Worm (Caenorhabditis elegans): ENCODE results near the gene F55H2.8.

Gene F55H2.8

DNA sequence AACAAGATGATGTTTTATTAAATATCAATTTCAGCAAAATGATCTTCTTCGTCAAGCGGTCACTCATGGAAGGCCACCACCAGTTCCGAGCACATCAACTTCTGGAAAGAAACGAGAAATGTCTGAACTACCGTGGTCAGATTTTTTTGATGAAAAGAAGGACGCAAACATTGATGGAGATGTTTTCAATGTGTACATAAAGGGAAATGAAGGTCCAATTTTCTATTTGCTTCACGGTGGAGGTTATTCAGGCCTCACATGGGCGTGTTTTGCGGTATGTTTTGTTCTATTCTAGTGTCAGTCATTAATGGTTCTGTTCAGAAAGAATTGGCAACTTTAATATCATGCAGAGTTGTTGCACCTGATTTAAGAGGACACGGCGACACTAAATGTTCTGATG, 47.8 kb upstream of the F55H2.8 start, which contains the start of gene B0464.6:
Gene B0464.6, minus strand, starts transcription at position 101 of the 400 bp plus-strand sequence.
- TF ChIP-seq hlh-15 (tag; optimal IDR thresholded peaks at IDR 0.05): no peak
- no peak for TF ChIP-seq lin-11 (tag; optimal IDR thresholded peaks at IDR 0.05)
- no peak for TF ChIP-seq unc-55 (GFP tag; optimal IDR thresholded peaks at IDR 0.05)
- TF ChIP-seq C08G9.2 (tag; optimal IDR thresholded peaks at IDR 0.05): no peak
- TF ChIP-seq sox-4 (tag; optimal IDR thresholded peaks at IDR 0.05): no peak
- no peak for TF ChIP-seq hlh-6 (tag; optimal IDR thresholded peaks at IDR 0.05)
- no peak for TF ChIP-seq K09A11.1 (tag; optimal IDR thresholded peaks at IDR 0.05; ENCODE audit: insufficient read depth)
- TF ChIP-seq ceh-31 (tag; optimal IDR thresholded peaks at IDR 0.05): no peak
- TF ChIP-seq unc-42 (tag; optimal IDR thresholded peaks at IDR 0.05): no peak
- no peak for TF ChIP-seq fax-1 (tag; optimal IDR thresholded peaks at IDR 0.05)
- TF ChIP-seq ceh-24 (tag; optimal IDR thresholded peaks at IDR 0.05): no peak
- no peak for TF ChIP-seq odd-2 (tag; optimal IDR thresholded peaks at IDR 0.05)
- no peak for TF ChIP-seq ceh-45 (GFP tag; IDR thresholded peaks at IDR 0.05)
- no peak for TF ChIP-seq elt-2 (tag; optimal IDR thresholded peaks at IDR 0.05)
- no peak for TF ChIP-seq ceh-14 (tag; optimal IDR thresholded peaks at IDR 0.05)
- TF ChIP-seq ztf-16 (tag; optimal IDR thresholded peaks at IDR 0.05): no peak
- no peak for TF ChIP-seq tbx-7 (tag; optimal IDR thresholded peaks at IDR 0.05)
- no peak for TF ChIP-seq K02D7.2 (tag; optimal IDR thresholded peaks at IDR 0.05)
- TF ChIP-seq nhr-11 (tag; optimal IDR thresholded peaks at IDR 0.05): no peak

DNA sequence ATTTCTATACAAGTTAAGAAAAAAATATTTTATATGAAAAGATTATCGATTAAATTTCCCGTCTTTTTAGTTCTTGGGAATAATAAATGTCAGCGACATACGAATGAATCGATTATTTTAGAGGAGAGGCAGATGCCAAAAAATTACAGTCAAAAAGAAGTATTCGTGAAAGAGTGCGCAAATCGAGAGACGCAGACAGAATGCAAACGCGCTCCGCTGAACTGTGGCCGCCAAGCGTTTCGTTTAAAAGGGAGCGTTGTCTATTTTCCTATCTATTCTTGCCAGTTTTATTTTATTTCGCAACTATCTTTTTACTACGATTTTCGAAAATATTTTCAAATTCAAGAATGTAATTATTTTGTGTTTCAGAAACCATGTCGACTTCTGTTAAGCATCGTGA, 46.6 kb upstream of the F55H2.8 start, which contains the start of gene baf-1:
Gene baf-1, plus strand, starts transcription at position 370 of the 400 bp plus-strand sequence.
- no peak for TF ChIP-seq pat-9 (tag; optimal IDR thresholded peaks at IDR 0.05)
- no peak for TF ChIP-seq ceh-48 (tag; optimal IDR thresholded peaks at IDR 0.05)
- TF ChIP-seq ceh-31 (tag; optimal IDR thresholded peaks at IDR 0.05): peak; percentile 52
- peak; percentile 40 for TF ChIP-seq elt-2 (tag; optimal IDR thresholded peaks at IDR 0.05)

DNA sequence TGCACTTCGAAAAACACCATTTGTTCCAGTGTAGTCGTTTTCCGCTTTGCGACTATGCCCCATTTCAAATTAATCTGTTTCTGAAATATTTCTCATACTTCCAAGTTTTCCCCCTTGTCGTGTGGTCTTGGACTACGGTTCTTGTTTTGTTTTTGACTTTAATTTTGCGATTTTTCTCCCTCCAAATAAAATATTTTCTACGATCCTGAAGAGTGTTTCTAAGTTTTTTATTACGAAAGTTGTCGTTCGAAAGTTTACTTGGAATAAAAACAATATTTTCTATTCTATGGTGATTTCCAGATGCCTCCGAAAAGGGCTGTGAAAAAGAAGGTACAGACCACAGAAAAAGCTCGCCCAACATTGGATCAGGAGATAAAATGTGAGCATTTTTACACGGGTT, 45.8 kb upstream of the F55H2.8 start, which contains the start of gene tag-342:
Gene tag-342, plus strand, starts transcription at position 301 of the 400 bp plus-strand sequence.
- no peak for TF ChIP-seq pros-1 (tag; optimal IDR thresholded peaks at IDR 0.05)
- no peak for TF ChIP-seq dmd-4 (tag; optimal IDR thresholded peaks at IDR 0.05; ENCODE audit: borderline replicate concordance)
- no peak for TF ChIP-seq ceh-30 (tag; optimal IDR thresholded peaks at IDR 0.05)
- no peak for TF ChIP-seq fkh-6 (tag; optimal IDR thresholded peaks at IDR 0.05)
- no peak for TF ChIP-seq nhr-232 (tag; optimal IDR thresholded peaks at IDR 0.05)
- TF ChIP-seq fax-1 (tag; optimal IDR thresholded peaks at IDR 0.05): no peak
- TF ChIP-seq sdc-2 (tag; optimal IDR thresholded peaks at IDR 0.05): no peak
- TF ChIP-seq ceh-45 (GFP tag; IDR thresholded peaks at IDR 0.05): no peak

DNA sequence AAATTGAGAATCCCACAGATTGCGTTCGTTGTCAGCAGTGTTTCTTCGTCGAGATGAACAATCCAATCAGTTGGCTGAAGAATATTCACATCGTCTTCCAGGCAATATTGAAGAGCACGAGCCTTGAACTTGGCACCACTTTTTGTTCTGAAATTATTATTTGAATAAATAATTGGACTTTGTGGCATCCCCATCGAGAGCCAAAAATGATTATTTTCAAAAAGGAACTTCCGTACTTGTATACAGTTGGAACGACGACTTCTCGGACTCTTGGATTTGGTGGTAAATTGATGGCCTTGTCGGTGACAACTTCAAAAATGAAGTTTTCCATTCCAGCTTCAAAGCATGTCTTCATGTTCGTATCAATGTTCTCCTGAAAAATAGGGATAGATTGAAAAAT, 41.7 kb upstream of the F55H2.8 start:
- TF ChIP-seq hlh-13 (GFP tag; optimal IDR thresholded peaks at IDR 0.05) (no peak), Y22D7AL.16 (tag; optimal IDR thresholded peaks at IDR 0.05) (no peak), pha-4 (tag; optimal IDR thresholded peaks at IDR 0.05) (no peak), K09A11.1 (tag; optimal IDR thresholded peaks at IDR 0.05; ENCODE audit: insufficient read depth) (no peak)

DNA sequence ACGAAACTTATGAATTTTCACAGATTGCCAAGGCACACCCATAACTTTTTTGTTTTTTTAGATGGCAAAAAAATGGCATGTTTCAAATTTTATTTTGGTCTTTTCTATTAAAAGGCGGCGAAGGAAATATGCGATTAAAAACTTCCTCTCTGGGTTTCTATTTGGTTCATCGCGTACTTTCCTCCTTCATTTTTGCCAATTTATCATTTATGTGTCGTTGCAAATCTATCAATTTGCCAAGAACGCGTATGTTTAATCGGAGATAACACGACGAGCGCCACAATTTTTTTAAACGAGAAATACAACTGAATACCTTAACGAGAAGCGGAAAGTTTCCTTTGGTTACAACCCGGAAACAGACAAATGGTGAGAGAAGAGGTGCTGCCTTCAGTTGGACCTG, 41.2 kb upstream of the F55H2.8 start:
- no peak for TF ChIP-seq ztf-16 (tag; optimal IDR thresholded peaks at IDR 0.05)
- TF ChIP-seq eyg-1 (tag; optimal IDR thresholded peaks at IDR 0.05): no peak
- no peak for TF ChIP-seq odd-2 (tag; optimal IDR thresholded peaks at IDR 0.05)
- TF ChIP-seq nfya-1 (tag; optimal IDR thresholded peaks at IDR 0.05): no peak

DNA sequence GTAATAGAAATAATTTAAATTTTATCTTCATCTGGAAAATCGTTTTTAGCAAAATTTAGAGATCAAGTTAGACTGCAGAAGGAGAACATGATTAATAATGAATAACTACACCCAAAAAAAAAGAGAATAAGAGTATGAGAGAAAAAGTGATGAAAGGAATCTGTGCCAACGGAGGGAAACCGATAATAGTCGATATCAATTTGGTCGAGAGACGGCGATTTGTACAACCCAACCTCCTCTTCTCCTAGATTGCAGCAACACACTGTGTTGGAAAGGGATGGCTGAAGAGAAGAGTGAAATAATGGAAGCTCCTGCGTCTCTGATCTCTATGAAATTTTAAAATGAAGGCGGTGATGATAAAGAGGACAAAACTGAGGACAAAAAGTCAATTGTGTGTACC, 39.2 kb upstream of the F55H2.8 start:
- TF ChIP-seq elt-2 (tag; optimal IDR thresholded peaks at IDR 0.05) (peak; percentile 1), ceh-31 (tag; optimal IDR thresholded peaks at IDR 0.05) (no peak)

All from whole organism, late embryonic.